Worm (Caenorhabditis elegans) whole organism, L3 larva: Measurements from ENCODE around the gene Y46G5A.8.

Experiments
- ZK546.5 ChIP-seq: sonication (generic microtip); optimal IDR thresholded peaks from 2 replicates; lab custom pipeline; 2017; ENCODE audit warnings: missing biosample characterization, missing genetic modification characterization
- aly-2 ChIP-seq: fragments of 150-350 bp; optimal IDR thresholded peaks from 2 replicates; lab custom pipeline; 2014; ENCODE audit warnings: missing biosample characterization, missing genetic modification characterization
- ama-1 ChIP-seq: fragments of 150-350 bp; optimal IDR thresholded peaks from 2 replicates; lab custom pipeline; 2018
- ceh-16 ChIP-seq: sonication (generic microtip); optimal IDR thresholded peaks from 2 replicates; lab custom pipeline; 2017; ENCODE audit warnings: missing biosample characterization, missing genetic modification characterization
- ceh-28 ChIP-seq: fragments of 150-350 bp; optimal IDR thresholded peaks from 2 replicates; lab custom pipeline; 2014; ENCODE audit warnings: missing biosample characterization, missing genetic modification reagents, missing genetic modification characterization
- ceh-82 ChIP-seq: fragments of 150-350 bp; optimal IDR thresholded peaks from 2 replicates; lab custom pipeline; 2014; ENCODE audit warnings: missing biosample characterization, missing genetic modification characterization
- ceh-9 ChIP-seq: sonication (generic microtip); optimal IDR thresholded peaks from 2 replicates; lab custom pipeline; 2018; ENCODE audit warnings: missing biosample characterization, missing genetic modification characterization
- daf-12 ChIP-seq: fragments of 150-350 bp; optimal IDR thresholded peaks from 2 replicates; lab custom pipeline; 2014; ENCODE audit warnings: missing biosample characterization, missing genetic modification reagents, missing genetic modification characterization
- elt-2 ChIP-seq: sonication (generic microtip); optimal IDR thresholded peaks from 2 replicates; lab custom pipeline; 2016; ENCODE audit warnings: missing genetic modification reagents, mild to moderate bottlenecking, missing genetic modification characterization, missing compliant biosample characterization
- elt-3 ChIP-seq, 3 experiments: fragments of 150-350 bp in 1 of 3; sonication (generic microtip) in 2 of 3; optimal IDR thresholded peaks; 2 replicates in 2 of 3; 4 replicates in 1 of 3; lab custom pipeline; 2014 to 2017; ENCODE audit warnings: missing biosample characterization in 3 of 3, missing genetic modification characterization in 3 of 3
- eor-1 ChIP-seq, 2 experiments: fragments of 150-350 bp; optimal IDR thresholded peaks; 2 replicates each; lab custom pipeline; 2014 to 2018; ENCODE audit warnings: missing biosample characterization in 2 of 2, missing genetic modification characterization in 2 of 2
- fkh-10 ChIP-seq: sonication (generic microtip); optimal IDR thresholded peaks from 2 replicates; lab custom pipeline; 2017; ENCODE audit warnings: missing biosample characterization, missing genetic modification reagents, missing genetic modification characterization
- fkh-2 ChIP-seq: fragments of 150-350 bp; optimal IDR thresholded peaks from 2 replicates; lab custom pipeline; 2014; ENCODE audit warnings: missing biosample characterization, missing genetic modification reagents, missing genetic modification characterization
- hmg-11 ChIP-seq: sonication (generic microtip); optimal IDR thresholded peaks from 2 replicates; lab custom pipeline; 2016; ENCODE audit warnings: missing genetic modification characterization, missing compliant biosample characterization
- lin-15B ChIP-seq: fragments of 150-350 bp; optimal IDR thresholded peaks from 2 replicates; lab custom pipeline; 2014; ENCODE audit warnings: missing biosample characterization, missing genetic modification characterization
- lin-39 ChIP-seq: fragments of 150-350 bp; optimal IDR thresholded peaks from 2 replicates; lab custom pipeline; 2018; ENCODE audit warnings: missing biosample characterization, missing genetic modification reagents, missing genetic modification characterization
- lsy-12 ChIP-seq: sonication (generic microtip); optimal IDR thresholded peaks from 2 replicates; lab custom pipeline; 2016; ENCODE audit warnings: mild to moderate bottlenecking, missing genetic modification characterization, missing compliant biosample characterization
- mdl-1 ChIP-seq: fragments of 150-350 bp; optimal IDR thresholded peaks from 2 replicates; lab custom pipeline; 2014; ENCODE audit warnings: missing biosample characterization, missing genetic modification characterization
- mml-1 ChIP-seq: fragments of 150-350 bp; sonication (generic microtip); optimal IDR thresholded peaks from 3 replicates; lab custom pipeline; 2014; ENCODE audit warnings: missing biosample characterization, missing genetic modification characterization
- nhr-11 ChIP-seq: fragments of 150-350 bp; optimal IDR thresholded peaks from 2 replicates; lab custom pipeline; 2014; ENCODE audit warnings: missing biosample characterization, missing genetic modification characterization
- nhr-12 ChIP-seq: fragments of 150-350 bp; optimal IDR thresholded peaks from 2 replicates; lab custom pipeline; 2014; ENCODE audit warnings: missing biosample characterization, missing genetic modification characterization
- nhr-23 ChIP-seq: fragments of 150-350 bp; optimal IDR thresholded peaks from 2 replicates; lab custom pipeline; 2014; ENCODE audit warnings: missing biosample characterization, missing genetic modification reagents, missing genetic modification characterization
- nhr-25 ChIP-seq: sonication (generic microtip); optimal IDR thresholded peaks from 2 replicates; lab custom pipeline; 2017; ENCODE audit warnings: missing biosample characterization, missing genetic modification characterization
- nhr-67 ChIP-seq: fragments of 150-350 bp; optimal IDR thresholded peaks from 2 replicates; lab custom pipeline; 2014; ENCODE audit warnings: missing biosample characterization, missing genetic modification characterization
- pqm-1 ChIP-seq: fragments of 150-350 bp; optimal IDR thresholded peaks from 2 replicates; lab custom pipeline; 2017; ENCODE audit warnings: missing biosample characterization, missing genetic modification characterization, inconsistent platforms
- sea-2 ChIP-seq: fragments of 150-350 bp; sonication (generic microtip); optimal IDR thresholded peaks from 4 replicates; lab custom pipeline; 2014; ENCODE audit warnings: missing biosample characterization, missing genetic modification reagents, missing genetic modification characterization
- skn-1 ChIP-seq: fragments of 150-350 bp; optimal IDR thresholded peaks from 2 replicates; lab custom pipeline; 2014; ENCODE audit warnings: missing biosample characterization, missing genetic modification characterization
- snpc-4 ChIP-seq: fragments of 150-350 bp; optimal IDR thresholded peaks from 2 replicates; lab custom pipeline; 2014; ENCODE audit warnings: missing biosample characterization, missing genetic modification characterization
- tbx-2 ChIP-seq: sonication (generic microtip); optimal IDR thresholded peaks from 2 replicates; lab custom pipeline; 2016; ENCODE audit warnings: mild to moderate bottlenecking, missing genetic modification characterization, missing compliant biosample characterization
- unc-39 ChIP-seq: sonication (generic microtip); optimal IDR thresholded peaks from 4 replicates; lab custom pipeline; 2017; ENCODE audit warnings: missing biosample characterization, missing genetic modification characterization
- unc-62 ChIP-seq: fragments of 150-350 bp; sonication (generic microtip); optimal IDR thresholded peaks from 4 replicates; lab custom pipeline; 2014; ENCODE audit warnings: missing biosample characterization, missing genetic modification reagents, missing genetic modification characterization
- zag-1 ChIP-seq: fragments of 150-350 bp; optimal IDR thresholded peaks from 2 replicates; lab custom pipeline; 2014; ENCODE audit warnings: missing biosample characterization, missing genetic modification characterization
- ztf-11 ChIP-seq: fragments of 150-350 bp; optimal IDR thresholded peaks from 2 replicates; lab custom pipeline; 2014; ENCODE audit warnings: missing biosample characterization, missing genetic modification characterization
- ztf-4 ChIP-seq: fragments of 150-350 bp; optimal IDR thresholded peaks from 2 replicates; lab custom pipeline; 2014; ENCODE audit warnings: missing biosample characterization, missing genetic modification characterization

Gene Y46G5A.8

DNA sequence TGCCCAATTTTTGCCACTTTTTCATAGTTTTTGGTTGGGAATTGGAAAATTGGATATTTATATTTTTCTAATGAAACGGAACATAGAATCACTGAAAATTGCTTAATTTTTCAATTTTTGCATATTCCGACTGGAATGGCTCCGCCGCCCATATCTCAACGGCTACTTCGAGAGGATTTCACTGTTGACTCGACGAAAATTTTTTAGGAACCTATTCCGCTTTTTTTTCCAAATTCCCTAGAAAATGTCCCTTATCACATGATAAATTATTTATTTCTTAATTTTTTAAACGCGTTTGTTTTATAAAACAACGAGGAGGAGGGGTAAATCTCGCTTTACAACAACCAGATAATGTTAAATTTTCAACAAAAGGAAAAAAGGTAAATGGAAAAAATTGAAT lies 29.4 kb upstream of the Y46G5A.8 start:
- TF ChIP-seq mml-1 (tag; lab: Kevin White, UChicago) = no peak
- TF ChIP-seq sea-2 (GFP tag; lab: Kevin White, UChicago) = no peak
- TF ChIP-seq pqm-1 (tag; lab: Kevin White, UChicago) = no peak
- no peak for TF ChIP-seq tbx-2 (tag; lab: Kevin White, UChicago)
- TF ChIP-seq nhr-23 (tag; lab: Kevin White, UChicago) = no peak
- no peak for TF ChIP-seq lin-15B
- TF ChIP-seq ZK546.5 (tag; lab: Kevin White, UChicago) = no peak
- TF ChIP-seq snpc-4 = no peak
- TF ChIP-seq hmg-11 (tag; lab: Kevin White, UChicago) = no peak
- TF ChIP-seq lin-39 (tag; lab: Kevin White, UChicago) = no peak
- no peak for TF ChIP-seq ceh-28 (tag; lab: Kevin White, UChicago)
- TF ChIP-seq ceh-9 (tag; lab: Kevin White, UChicago) = no peak
- TF ChIP-seq ceh-82 = no peak
- no peak for TF ChIP-seq elt-2 (tag; lab: Kevin White, UChicago)
- no peak for TF ChIP-seq daf-12
- no peak for TF ChIP-seq unc-62 (GFP tag; lab: Kevin White, UChicago)
- no peak for TF ChIP-seq ztf-11 (tag; lab: Kevin White, UChicago)
- TF ChIP-seq, all 47 proteins: peak for 0

DNA sequence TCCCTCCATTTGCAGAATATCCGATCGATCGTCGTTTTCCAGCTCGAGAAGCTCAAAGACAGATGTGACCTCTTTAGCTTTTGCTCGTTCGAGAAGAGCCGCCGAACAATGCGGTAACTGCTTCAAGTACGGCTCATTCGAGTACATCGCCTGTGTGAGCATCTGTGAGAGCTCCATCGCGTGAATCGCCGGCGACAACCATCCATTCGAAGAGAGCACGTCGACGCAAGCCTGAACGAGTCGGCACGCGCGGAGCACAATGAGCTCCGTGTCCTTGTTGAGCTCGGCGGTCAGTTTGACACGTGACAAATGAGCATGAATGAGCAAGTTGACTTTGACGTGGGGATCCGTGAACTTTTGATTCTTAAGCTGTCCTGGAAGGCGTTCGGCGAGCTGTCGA lies 28.3 kb upstream of the Y46G5A.8 start:
- TF ChIP-seq mdl-1 (tag; lab: Kevin White, UChicago) = no peak
- TF ChIP-seq snpc-4 = no peak
- TF ChIP-seq sea-2 (GFP tag; lab: Kevin White, UChicago) = no peak
- no peak for TF ChIP-seq ceh-16 (tag; lab: Kevin White, UChicago)
- no peak for TF ChIP-seq mml-1 (tag; lab: Kevin White, UChicago)
- no peak for TF ChIP-seq elt-3 (tag; optimal IDR thresholded peaks at IDR 0.05; lab: Kevin White, UChicago)
- TF ChIP-seq nhr-25 (tag; lab: Kevin White, UChicago) = no peak
- TF ChIP-seq skn-1 (tag; lab: Kevin White, UChicago) = no peak
- TF ChIP-seq fkh-2 (tag; lab: Kevin White, UChicago) = no peak
- TF ChIP-seq unc-62 (GFP tag; lab: Kevin White, UChicago) = no peak
- no peak for TF ChIP-seq nhr-67
- no peak for TF ChIP-seq ceh-9 (tag; lab: Kevin White, UChicago)
- no peak for TF ChIP-seq unc-39 (tag; lab: Kevin White, UChicago)
- TF ChIP-seq lin-15B = no peak
- no peak for TF ChIP-seq elt-2 (tag; lab: Kevin White, UChicago)
- TF ChIP-seq ama-1 (lab: Kevin White, UChicago) = no peak
- TF ChIP-seq nhr-12 (tag; lab: Kevin White, UChicago) = no peak
- TF ChIP-seq pqm-1 (tag; lab: Kevin White, UChicago) = no peak

DNA sequence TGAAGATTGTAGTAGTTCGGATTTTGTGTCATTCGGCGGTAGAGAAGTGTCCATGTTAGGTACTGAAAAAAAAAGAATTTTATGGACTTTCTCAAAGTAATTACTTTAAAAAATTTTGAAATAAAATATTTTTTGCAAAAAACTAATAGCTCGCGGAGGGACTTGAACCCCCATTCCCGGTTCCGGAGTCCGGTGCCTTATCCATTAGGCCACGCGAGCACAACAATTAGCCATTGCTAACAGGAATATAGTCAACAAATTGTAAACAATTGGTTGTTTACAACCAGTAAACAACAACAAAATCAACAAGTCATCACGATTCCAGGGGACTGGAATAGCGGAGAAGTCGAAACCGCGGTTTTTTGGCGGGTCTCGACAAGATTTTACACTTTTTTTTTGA lies 27.5 kb upstream of the Y46G5A.8 start:
- TF ChIP-seq lsy-12 (tag; lab: Kevin White, UChicago) (no peak), aly-2 (no peak), snpc-4 (no peak), daf-12 (no peak), ceh-28 (tag; lab: Kevin White, UChicago) (no peak), skn-1 (tag; lab: Kevin White, UChicago) (no peak), ztf-11 (tag; lab: Kevin White, UChicago) (no peak), mml-1 (tag; lab: Kevin White, UChicago) (no peak), fkh-10 (no peak), lin-15B (no peak), ama-1 (lab: Kevin White, UChicago) (no peak), zag-1 (tag; lab: Kevin White, UChicago) (no peak), elt-2 (tag; lab: Kevin White, UChicago) (no peak), nhr-12 (tag; lab: Kevin White, UChicago) (no peak), sea-2 (GFP tag; lab: Kevin White, UChicago) (no peak), tbx-2 (tag; lab: Kevin White, UChicago) (no peak), ztf-4 (tag; lab: Kevin White, UChicago) (no peak)

- TF ChIP-seq lsy-12 (tag; lab: Kevin White, UChicago) (no peak), eor-1 (tag; optimal IDR thresholded peaks at IDR 0.05; lab: Kevin White, UChicago) (no peak), zag-1 (tag; lab: Kevin White, UChicago) (no peak), unc-62 (GFP tag; lab: Kevin White, UChicago) (no peak), ama-1 (lab: Kevin White, UChicago) (no peak), lin-39 (tag; lab: Kevin White, UChicago) (no peak), nhr-23 (tag; lab: Kevin White, UChicago) (no peak), nhr-12 (tag; lab: Kevin White, UChicago) (no peak), nhr-11 (tag; lab: Kevin White, UChicago) (no peak), snpc-4 (no peak)
These were observed 26.2 kb upstream of the Y46G5A.8 start for ce11 chrII:12729952-12730351.
